Worm (Caenorhabditis elegans) whole organism, early embryonic: ENCODE results near the gene F22B7.1.

ENCODE experiments used
- B0310.2 ChIP-seq: sonication (generic microtip); optimal IDR thresholded peaks from 2 replicates; lab custom pipeline; 2016; ENCODE audit warnings: mild to moderate bottlenecking, missing genetic modification characterization, missing compliant biosample characterization
- F13C5.2 ChIP-seq: sonication (generic microtip); optimal IDR thresholded peaks from 2 replicates; lab custom pipeline; 2017; ENCODE audit warnings: mild to moderate bottlenecking, missing genetic modification characterization, inconsistent platforms, missing compliant biosample characterization
- aly-1 ChIP-seq: sonication (generic microtip); optimal IDR thresholded peaks from 2 replicates; lab custom pipeline; 2016; ENCODE audit warnings: missing genetic modification characterization, missing compliant biosample characterization
- ama-1 ChIP-seq: fragments of 150-350 bp; optimal IDR thresholded peaks from 2 replicates; lab custom pipeline; 2014
- ceh-13 ChIP-seq: fragments of 200-800 bp; sonication (Bioruptor generic); optimal IDR thresholded peaks from 2 replicates; lab custom pipeline; 2018; ENCODE audit warnings: mild to moderate bottlenecking, missing genetic modification characterization, missing compliant biosample characterization
- ceh-36 ChIP-seq: sonication (generic microtip); optimal IDR thresholded peaks from 2 replicates; lab custom pipeline; 2016; ENCODE audit warnings: missing genetic modification characterization, inconsistent platforms, missing compliant biosample characterization
- ets-7 ChIP-seq: sonication (generic microtip); optimal IDR thresholded peaks from 2 replicates; lab custom pipeline; 2016; ENCODE audit warnings: missing genotype, missing genetic modification characterization, missing compliant biosample characterization
- flt-1 ChIP-seq: fragments of 200-800 bp; sonication (Bioruptor generic); IDR thresholded peaks from 2 replicates; pipeline ENCODE4 v1.3.6; 2022; ENCODE audit warnings: missing genetic modification characterization, missing compliant biosample characterization
- hmbx-1 ChIP-seq: sonication (generic microtip); optimal IDR thresholded peaks from 2 replicates; lab custom pipeline; 2016; ENCODE audit warnings: mild to moderate bottlenecking, missing genetic modification characterization, missing compliant biosample characterization
- hmg-4 ChIP-seq: fragments of 200-800 bp; sonication (Bioruptor generic); optimal IDR thresholded peaks from 2 replicates; lab custom pipeline; 2018; ENCODE audit warnings: mild to moderate bottlenecking, missing genetic modification characterization, missing compliant biosample characterization
- hnd-1 ChIP-seq: sonication (generic microtip); optimal IDR thresholded peaks from 2 replicates; lab custom pipeline; 2016; ENCODE audit warnings: missing genetic modification characterization, missing compliant biosample characterization
- pes-1 ChIP-seq: fragments of 200-800 bp; sonication (Bioruptor generic); IDR thresholded peaks from 2 replicates; pipeline ENCODE4 v1.3.6; 2022; ENCODE audit warnings: missing genetic modification reagents, missing genetic modification characterization, missing compliant biosample characterization
- scrt-1 ChIP-seq: fragments of 200-800 bp; sonication (Bioruptor generic); IDR thresholded peaks from 2 replicates; pipeline ENCODE4 v1.3.6; 2022; ENCODE audit warnings: missing genetic modification characterization, missing compliant biosample characterization
- sea-1 ChIP-seq: fragments of 200-800 bp; sonication (Bioruptor generic); conservative IDR thresholded peaks from 2 replicates; pipeline ENCODE4 v1.3.6; 2022; ENCODE audit warnings: missing genetic modification characterization, missing compliant biosample characterization
- tbx-11 ChIP-seq: fragments of 200-800 bp; sonication (Bioruptor generic); IDR thresholded peaks from 2 replicates; pipeline ENCODE4 v1.3.6; 2022; ENCODE audit warnings: missing genetic modification characterization, missing compliant biosample characterization
- tbx-37 ChIP-seq: fragments of 200-800 bp; sonication (Bioruptor generic); conservative IDR thresholded peaks from 2 replicates; pipeline ENCODE4 v1.3.6; 2022; ENCODE audit warnings: missing genetic modification reagents, missing genetic modification characterization, missing compliant biosample characterization
- tra-4 ChIP-seq: sonication (generic microtip); optimal IDR thresholded peaks from 2 replicates; lab custom pipeline; 2017; ENCODE audit warnings: missing genetic modification characterization, missing compliant biosample characterization

Gene F22B7.1

DNA sequence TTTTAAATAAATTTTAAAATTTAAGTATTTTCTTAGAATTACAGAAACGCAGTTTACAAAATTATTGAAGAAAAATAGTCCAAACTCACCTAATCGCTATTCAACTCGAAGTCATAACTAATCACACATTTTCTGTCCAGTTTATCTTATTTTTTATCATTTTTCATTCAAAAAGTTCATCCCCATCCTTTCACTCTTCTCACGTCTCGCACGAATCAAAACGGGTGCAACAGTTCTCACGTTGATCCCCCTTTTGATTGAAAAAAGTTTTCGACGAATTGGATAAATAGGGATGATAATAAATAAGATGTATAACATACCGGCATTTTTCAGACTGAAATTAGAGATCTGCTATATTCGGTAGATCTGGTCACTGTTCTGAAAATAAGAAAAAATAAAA is 44.6 kb downstream of the F22B7.1 start:
- TF ChIP-seq hnd-1 (tag; lab: Kevin White, UChicago) (no peak), tra-4 (tag; lab: Kevin White, UChicago) (no peak), B0310.2 (tag; lab: Kevin White, UChicago) (no peak), aly-1 (tag; lab: Kevin White, UChicago) (no peak), ceh-13 (no peak), hmbx-1 (no peak), flt-1 (no peak), scrt-1 (GFP tag; lab: Robert Waterston, UW) (no peak), F13C5.2 (tag; lab: Kevin White, UChicago) (no peak)

ce11 chrIII:8710310-8710709 is 45.2 kb downstream of the F22B7.1 start, which contains the start of gene B0303.11:
B0303.11 (minus strand) TSS chrIII:8710410.
- TF ChIP-seq aly-1 (tag; lab: Kevin White, UChicago) (no peak), F13C5.2 (tag; lab: Kevin White, UChicago) (no peak), pes-1 (no peak), ama-1 (lab: Kevin White, UChicago) (no peak), flt-1 (no peak), tra-4 (tag; lab: Kevin White, UChicago) (no peak)

ce11 chrIII:8712968-8713367 is 47.8 kb downstream of the F22B7.1 start:
- TF ChIP-seq tra-4 (tag; lab: Kevin White, UChicago) (no peak), scrt-1 (GFP tag; lab: Robert Waterston, UW) (no peak), tbx-11 (GFP tag; lab: Robert Waterston, UW) (no peak), ama-1 (lab: Kevin White, UChicago) (no peak), ceh-36 (tag; lab: Kevin White, UChicago) (no peak), flt-1 (no peak), ceh-13 (no peak), pes-1 (no peak), hmbx-1 (no peak), ets-7 (no peak), tbx-37 (GFP tag; lab: Robert Waterston, UW) (no peak)

DNA sequence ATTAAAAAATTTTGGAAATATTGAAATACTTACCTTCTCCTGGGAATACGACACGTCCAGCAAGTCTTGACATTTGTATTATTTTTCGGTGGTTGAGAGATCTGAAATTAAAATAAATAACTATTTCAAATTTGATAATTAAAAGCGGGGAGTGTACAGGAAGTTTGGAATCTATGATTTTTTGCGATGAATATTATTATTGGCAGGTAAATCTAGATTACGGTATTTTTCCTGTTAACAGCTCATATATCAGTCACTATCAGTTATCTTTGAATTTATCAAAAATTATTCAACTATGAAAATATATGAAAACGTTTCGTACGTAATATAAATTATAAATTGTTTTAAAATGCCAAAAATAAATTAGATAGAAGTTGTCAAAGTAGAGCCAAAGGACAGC is 50.9 kb downstream of the F22B7.1 start, which contains the start of gene B0303.14:
TSS of gene B0303.14 (minus strand) at position 101 of the 400 bp plus-strand sequence.
- TF ChIP-seq tbx-37 (GFP tag; lab: Robert Waterston, UW), result no peak
- no peak for TF ChIP-seq ama-1 (lab: Kevin White, UChicago)
- TF ChIP-seq B0310.2 (tag; lab: Kevin White, UChicago), result no peak
- no peak for TF ChIP-seq sea-1 (GFP tag; lab: Robert Waterston, UW)
- TF ChIP-seq hmg-4 (GFP tag; lab: Kevin White, UChicago), result no peak
- no peak for TF ChIP-seq aly-1 (tag; lab: Kevin White, UChicago)
- no peak for TF ChIP-seq F13C5.2 (tag; lab: Kevin White, UChicago)
- TF ChIP-seq pes-1, result no peak
- no peak for TF ChIP-seq ceh-13
- no peak for TF ChIP-seq ets-7
- TF ChIP-seq hmbx-1, result no peak
